Worm (Caenorhabditis elegans): ENCODE data around the gene R11D1.4.

DNA sequence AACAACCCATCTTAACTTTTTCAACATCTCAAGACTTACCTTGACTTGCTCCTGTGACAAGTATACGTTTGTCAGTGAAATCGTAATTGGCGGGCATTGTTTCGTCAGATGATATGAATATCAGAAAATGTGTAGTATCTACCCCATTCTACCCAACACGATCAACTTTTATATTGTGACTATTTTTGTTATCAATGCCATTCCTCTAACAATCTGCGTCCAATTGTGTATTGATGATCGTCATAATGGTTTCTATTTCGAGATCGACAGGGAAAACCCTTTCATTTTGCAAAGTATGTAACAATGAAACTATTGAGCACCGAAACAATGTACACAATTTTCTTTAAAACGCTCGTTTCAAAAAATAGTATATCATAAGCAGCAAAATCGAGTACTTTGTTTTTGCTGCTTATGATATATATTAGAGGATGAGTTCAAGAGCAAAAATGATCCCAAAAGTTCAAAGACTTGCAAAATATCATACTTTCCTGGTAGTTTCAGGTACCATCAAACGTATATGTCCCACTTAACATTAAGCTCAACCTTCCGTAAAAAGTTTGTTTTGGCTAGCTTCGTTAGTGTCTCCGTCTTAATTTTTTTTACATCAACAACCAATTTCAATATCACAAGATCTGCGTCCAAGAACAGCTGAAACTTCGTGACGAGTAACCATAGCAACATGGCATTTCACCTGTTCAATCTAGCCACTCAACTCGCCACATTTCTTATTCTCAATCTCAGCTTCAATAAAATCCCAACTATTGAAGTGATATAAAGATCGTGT is 19.6 kb upstream of the R11D1.4 start, which contains the start of the genes dhs-21 and xbx-9:
- TF ChIP-seq lin-11 (tag; optimal IDR thresholded peaks at IDR 0.05) (no peak), unc-62 (GFP tag; optimal IDR thresholded peaks at IDR 0.05) (no peak), blmp-1 (tag; optimal IDR thresholded peaks at IDR 0.05; ENCODE audit: insufficient read depth) (no peak), ztf-1 (GFP tag; conservative IDR thresholded peaks at IDR 0.05) (no peak), lin-13 (GFP tag; optimal IDR thresholded peaks at IDR 0.05) (no peak), ama-1 (optimal IDR thresholded peaks at IDR 0.05) (no peak), ceh-82 (tag; optimal IDR thresholded peaks at IDR 0.05) (no peak), elt-3 (tag; optimal IDR thresholded peaks at IDR 0.05) (no peak), nhr-237 (tag; optimal IDR thresholded peaks at IDR 0.05) (no peak)

Data from whole organism, L2 larva.